Fruit fly (Drosophila melanogaster) whole organism, prepupa: Measurements from ENCODE around the gene CG17646.

Experiments used
- CG10631 ChIP-seq: fragments of 200-800 bp; sonication (Bioruptor generic); optimal IDR thresholded peaks from 2 replicates; lab custom pipeline; 2016; ENCODE audit warnings: missing biosample characterization, missing genetic modification characterization
- CG16779 ChIP-seq: fragments of 200-800 bp; sonication (Bioruptor generic); optimal IDR thresholded peaks from 3 replicates; lab custom pipeline; 2017; ENCODE audit warnings: missing biosample characterization, mild to moderate bottlenecking, missing genetic modification characterization
- CG3032 ChIP-seq: fragments of 200-800 bp; optimal IDR thresholded peaks from 2 replicates; lab custom pipeline; 2019; ENCODE audit warnings: missing biosample characterization, mild to moderate bottlenecking, missing genetic modification characterization, moderate library complexity
- achi ChIP-seq: fragments of 200-800 bp; sonication (Bioruptor generic); optimal IDR thresholded peaks from 3 replicates; lab custom pipeline; 2016; ENCODE audit warnings: missing biosample characterization, missing genetic modification characterization
- fd85E ChIP-seq: fragments of 200-800 bp; sonication (Bioruptor generic); optimal IDR thresholded peaks from 3 replicates; lab custom pipeline; 2016; ENCODE audit warnings: missing biosample characterization, missing genetic modification characterization

DNA sequence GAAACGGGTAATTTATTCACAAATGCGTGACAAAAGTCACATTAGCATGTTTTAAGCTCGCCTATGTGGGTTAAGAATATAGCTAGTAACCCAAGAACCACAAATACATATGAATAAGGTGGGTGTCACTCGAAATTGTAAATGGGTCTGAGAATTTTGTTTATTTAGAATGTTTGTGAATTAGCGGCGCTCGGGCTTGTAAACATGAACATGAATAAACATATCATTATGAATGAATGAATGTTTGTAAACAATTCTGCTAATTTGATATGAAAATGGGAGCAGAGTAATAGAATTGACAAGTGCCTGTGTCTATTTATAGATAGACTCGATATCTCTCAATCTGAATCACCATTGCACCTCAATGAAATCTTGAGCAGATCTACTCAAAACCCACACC, 2.8 kb downstream of the CG17646 start:
- TF ChIP-seq achi (no peak), CG10631 (GFP tag; lab: Kevin White, UChicago) (no peak), fd85E (GFP tag; lab: Kevin White, UChicago) (no peak), CG3032 (tag; lab: Kevin White, UChicago) (no peak), CG16779 (no peak)
